Worm (Caenorhabditis elegans): ENCODE results near the gene cyp-37A1.
A peak's percentile ranks its signal among the peaks of the same experiment; 100 is the strongest.

cyp-37A1 gene

ce11 chrII:14016865-14017264 lies at the start of gene cyp-37A1:
Gene cyp-37A1 (minus strand): TSS chrII:14016965.
- no peak for TF ChIP-seq dao-5 (tag; optimal IDR thresholded peaks at IDR 0.05)

DNA sequence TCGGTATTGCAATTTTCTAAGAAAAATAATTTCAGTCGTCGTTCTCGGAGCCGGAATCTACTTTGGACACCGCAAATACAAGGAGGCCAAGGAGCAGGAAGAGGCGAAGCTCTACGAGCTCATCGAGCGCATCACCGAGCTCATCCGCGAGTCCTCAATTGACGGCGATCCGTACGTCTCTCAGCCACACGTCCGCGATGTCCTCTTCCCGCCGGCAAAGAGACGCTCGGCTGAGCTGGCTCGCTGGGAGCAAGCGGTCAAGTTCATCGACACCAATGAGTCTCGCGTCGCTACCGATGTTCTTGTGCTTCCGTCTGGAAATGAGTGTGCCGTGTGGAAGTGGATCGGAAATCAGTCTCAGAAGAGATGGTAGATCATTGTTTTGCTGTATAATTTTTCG lies 48.7 kb upstream of the cyp-37A1 start:
- TF ChIP-seq W03F9.2 (tag; optimal IDR thresholded peaks at IDR 0.05) = no peak
- no peak for TF ChIP-seq him-1 (tag; optimal IDR thresholded peaks at IDR 0.05)
- no peak for TF ChIP-seq dao-5 (tag; optimal IDR thresholded peaks at IDR 0.05)

ce11 chrII:14064051-14064450 lies 47.3 kb upstream of the cyp-37A1 start:
- no peak for TF ChIP-seq him-1 (tag; optimal IDR thresholded peaks at IDR 0.05)
- TF ChIP-seq dao-5 (tag; optimal IDR thresholded peaks at IDR 0.05) = no peak
- no peak for TF ChIP-seq W03F9.2 (tag; optimal IDR thresholded peaks at IDR 0.05)

- TF ChIP-seq him-1 (tag; optimal IDR thresholded peaks at IDR 0.05) = peak; percentile 25
- TF ChIP-seq W03F9.2 (tag; optimal IDR thresholded peaks at IDR 0.05) = peak; percentile 73
- no peak for TF ChIP-seq dao-5 (tag; optimal IDR thresholded peaks at IDR 0.05)
Measured at ce11 chrII:14063044-14063500, 46.3 kb upstream of the cyp-37A1 start, which contains the start of gene lem-2. Gene lem-2 (plus strand): TSS chrII:14063450.

- TF ChIP-seq dao-5 (tag; optimal IDR thresholded peaks at IDR 0.05) (no peak), him-1 (tag; optimal IDR thresholded peaks at IDR 0.05) (no peak), W03F9.2 (tag; optimal IDR thresholded peaks at IDR 0.05) (no peak)
Measured at ce11 chrII:14060885-14061284, 44.1 kb upstream of the cyp-37A1 start.

ce11 chrII:14060439-14060838 lies 43.7 kb upstream of the cyp-37A1 start, which contains the start of gene W01G7.4:
Gene W01G7.4 (plus strand): TSS chrII:14060739.
- TF ChIP-seq W03F9.2 (tag; optimal IDR thresholded peaks at IDR 0.05) (no peak), him-1 (tag; optimal IDR thresholded peaks at IDR 0.05) (no peak), dao-5 (tag; optimal IDR thresholded peaks at IDR 0.05) (no peak)

DNA sequence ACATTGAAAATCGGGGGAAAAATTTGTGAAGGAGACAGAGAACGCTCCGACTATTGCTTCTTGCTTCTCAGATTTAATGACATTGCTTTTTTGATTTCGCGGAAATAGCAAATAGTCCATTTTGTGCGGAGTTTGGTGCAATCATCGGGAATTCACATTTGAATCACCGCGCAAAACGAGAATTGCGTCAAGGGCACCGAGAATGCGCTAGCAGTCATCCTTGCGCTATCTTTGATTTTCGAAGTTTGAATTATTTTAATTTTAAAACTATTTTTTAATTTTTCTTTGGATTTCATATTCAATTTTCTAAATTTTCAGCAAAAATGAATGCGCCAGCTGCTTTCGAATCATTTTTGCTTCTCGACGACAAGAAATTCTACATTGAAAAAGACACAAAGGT lies 43.0 kb upstream of the cyp-37A1 start, which contains the start of gene rpb-11:
Gene rpb-11 (plus strand): TSS at position 319 of the 400 bp plus-strand sequence.
- peak; percentile 93 for TF ChIP-seq W03F9.2 (tag; optimal IDR thresholded peaks at IDR 0.05)
- peak; percentile 39 for TF ChIP-seq him-1 (tag; optimal IDR thresholded peaks at IDR 0.05)
- no peak for TF ChIP-seq dao-5 (tag; optimal IDR thresholded peaks at IDR 0.05)

DNA sequence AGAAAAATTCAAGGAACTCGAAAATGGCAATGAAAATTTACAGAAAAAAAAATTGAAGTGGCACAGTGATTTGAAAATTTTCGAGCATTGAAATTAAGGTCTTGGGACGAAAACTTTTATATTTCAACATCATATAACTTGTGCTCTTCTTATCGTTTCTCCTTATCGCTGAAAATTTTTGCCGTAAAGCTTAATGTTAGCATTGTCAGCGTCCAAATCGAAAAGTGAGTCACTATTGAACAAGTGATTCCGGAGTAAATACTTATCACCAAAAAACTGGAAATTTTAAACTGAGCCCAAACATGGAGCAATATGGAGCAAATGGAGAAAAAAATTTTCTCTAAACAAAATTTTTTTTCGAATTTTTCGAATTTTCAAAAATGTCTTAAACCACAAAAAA lies 39.0 kb upstream of the cyp-37A1 start:
- TF ChIP-seq dao-5 (tag; optimal IDR thresholded peaks at IDR 0.05) = no peak
- no peak for TF ChIP-seq him-1 (tag; optimal IDR thresholded peaks at IDR 0.05)
- no peak for TF ChIP-seq W03F9.2 (tag; optimal IDR thresholded peaks at IDR 0.05)

ce11 chrII:14053141-14053540 lies 36.4 kb upstream of the cyp-37A1 start:
- no peak for TF ChIP-seq him-1 (tag; optimal IDR thresholded peaks at IDR 0.05)
- TF ChIP-seq dao-5 (tag; optimal IDR thresholded peaks at IDR 0.05) = no peak
- TF ChIP-seq W03F9.2 (tag; optimal IDR thresholded peaks at IDR 0.05) = no peak

DNA sequence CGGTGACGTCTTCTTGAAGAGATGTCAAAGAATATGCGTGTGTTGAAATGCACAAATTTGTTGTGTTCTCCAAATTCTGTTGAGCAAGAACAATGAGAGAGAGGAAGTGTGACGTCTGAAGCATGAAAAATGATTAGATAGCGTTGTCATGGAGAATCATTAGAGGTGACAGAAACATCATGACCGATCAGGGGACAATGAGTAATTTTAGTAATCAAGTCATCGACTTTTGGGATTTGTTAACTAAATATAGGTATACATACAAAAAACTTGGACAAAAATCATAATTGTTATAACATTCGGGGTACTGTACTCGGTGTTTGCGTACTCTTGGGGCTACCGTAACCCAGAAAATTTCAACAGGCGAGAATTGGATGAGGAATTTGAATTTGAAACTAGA lies 35.4 kb upstream of the cyp-37A1 start, which contains the start of gene daf-5:
Gene daf-5 (minus strand): TSS at position 101 of the 400 bp plus-strand sequence.
- TF ChIP-seq him-1 (tag; optimal IDR thresholded peaks at IDR 0.05) = no peak
- no peak for TF ChIP-seq dao-5 (tag; optimal IDR thresholded peaks at IDR 0.05)
- no peak for TF ChIP-seq W03F9.2 (tag; optimal IDR thresholded peaks at IDR 0.05)

- TF ChIP-seq W03F9.2 (tag; optimal IDR thresholded peaks at IDR 0.05) (no peak), him-1 (tag; optimal IDR thresholded peaks at IDR 0.05) (no peak), dao-5 (tag; optimal IDR thresholded peaks at IDR 0.05) (no peak)
Measured at ce11 chrII:14051474-14051934, 34.7 kb upstream of the cyp-37A1 start.

- TF ChIP-seq dao-5 (tag; optimal IDR thresholded peaks at IDR 0.05) (no peak), W03F9.2 (tag; optimal IDR thresholded peaks at IDR 0.05) (no peak), him-1 (tag; optimal IDR thresholded peaks at IDR 0.05) (no peak)
Measured at ce11 chrII:14050506-14050905, 33.7 kb upstream of the cyp-37A1 start.

ce11 chrII:14049097-14049496 lies 32.3 kb upstream of the cyp-37A1 start:
- TF ChIP-seq him-1 (tag; optimal IDR thresholded peaks at IDR 0.05) (no peak), W03F9.2 (tag; optimal IDR thresholded peaks at IDR 0.05) (no peak), dao-5 (tag; optimal IDR thresholded peaks at IDR 0.05) (no peak)

- TF ChIP-seq W03F9.2 (tag; optimal IDR thresholded peaks at IDR 0.05) = no peak
- no peak for TF ChIP-seq him-1 (tag; optimal IDR thresholded peaks at IDR 0.05)
- no peak for TF ChIP-seq dao-5 (tag; optimal IDR thresholded peaks at IDR 0.05)
Measured at ce11 chrII:14046491-14046890, 29.7 kb upstream of the cyp-37A1 start.

ce11 chrII:14045934-14046470 lies 29.2 kb upstream of the cyp-37A1 start:
- TF ChIP-seq him-1 (tag; optimal IDR thresholded peaks at IDR 0.05) (no peak), dao-5 (tag; optimal IDR thresholded peaks at IDR 0.05) (no peak), W03F9.2 (tag; optimal IDR thresholded peaks at IDR 0.05) (no peak)
